Worm (Caenorhabditis elegans) whole organism, L4 larva: Measurements from ENCODE around the gene inx-11.

ENCODE experiments used
- F10B5.3 ChIP-seq: sonication (generic microtip); optimal IDR thresholded peaks from 2 replicates; lab custom pipeline; 2016; ENCODE audit warnings: mild to moderate bottlenecking, missing genetic modification characterization, missing compliant biosample characterization
- F26F4.8 ChIP-seq: fragments of 200-800 bp; sonication (Bioruptor generic); conservative IDR thresholded peaks from 2 replicates; pipeline ENCODE4 v1.3.6; 2022; ENCODE audit warnings: missing genetic modification characterization, missing compliant biosample characterization
- T20F7.1 ChIP-seq: fragments of 200-800 bp; sonication (Bioruptor generic); optimal IDR thresholded peaks from 2 replicates; lab custom pipeline; 2018; ENCODE audit warnings: mild to moderate bottlenecking, missing genetic modification characterization, missing compliant biosample characterization
- T26A8.4 ChIP-seq: fragments of 200-800 bp; sonication (Bioruptor generic); IDR thresholded peaks from 2 replicates; pipeline ENCODE4 v1.3.6; 2022; ENCODE audit warnings: missing genetic modification characterization, missing compliant biosample characterization
- Y5F2A.4 ChIP-seq: fragments of 200-800 bp; sonication (Bioruptor generic); optimal IDR thresholded peaks from 2 replicates; lab custom pipeline; 2018; ENCODE audit warnings: mild to moderate bottlenecking, missing genetic modification characterization, missing compliant biosample characterization
- ZK337.2 ChIP-seq: fragments of 200-800 bp; sonication (Bioruptor generic); IDR thresholded peaks from 2 replicates; pipeline ENCODE4 v1.3.6; 2022; ENCODE audit warnings: missing genetic modification reagents, missing genetic modification characterization, missing compliant biosample characterization
- aha-1 ChIP-seq: fragments of 150-350 bp; peaks from one replicate; lab custom pipeline; 2014; ENCODE audit warnings: missing biosample characterization, missing genetic modification characterization
- ama-1 ChIP-seq: fragments of 150-350 bp; optimal IDR thresholded peaks from 2 replicates; lab custom pipeline; 2014; ENCODE audit warnings: inconsistent platforms, mixed read lengths
- ceh-20 ChIP-seq: fragments of 200-800 bp; sonication (Bioruptor generic); IDR thresholded peaks from 2 replicates; pipeline ENCODE4 v1.3.6; 2022; ENCODE audit warnings: missing genetic modification reagents, missing genetic modification characterization, missing compliant biosample characterization
- ceh-28 ChIP-seq: fragments of 150-350 bp; optimal IDR thresholded peaks from 2 replicates; lab custom pipeline; 2014; ENCODE audit warnings: missing biosample characterization, missing genetic modification reagents, missing genetic modification characterization
- ceh-62 ChIP-seq: sonication (generic microtip); optimal IDR thresholded peaks from 2 replicates; lab custom pipeline; 2017; ENCODE audit warnings: missing biosample characterization, missing genetic modification characterization
- daf-16 ChIP-seq, 3 experiments: sonication (generic microtip); optimal IDR thresholded peaks; 2 replicates each; lab custom pipeline; 2016 to 2017; ENCODE audit warnings: missing genetic modification characterization in 3 of 3, missing genetic modification reagents in 3 of 3, mild to moderate bottlenecking in 2 of 3, missing compliant biosample characterization in 2 of 3, missing biosample characterization in 1 of 3, moderate library complexity in 1 of 3
- dmd-6 ChIP-seq: fragments of 200-800 bp; sonication (Bioruptor generic); IDR thresholded peaks from 2 replicates; pipeline ENCODE4 v1.3.6; 2022; ENCODE audit warnings: missing genetic modification reagents, missing genetic modification characterization, missing compliant biosample characterization
- dve-1 ChIP-seq: sonication (generic microtip); optimal IDR thresholded peaks from 2 replicates; lab custom pipeline; 2017; ENCODE audit warnings: antibody characterized with exemption, mild to moderate bottlenecking, missing genetic modification characterization, missing compliant biosample characterization; ENCODE audit not compliant: insufficient read depth
- egl-27 ChIP-seq: sonication (generic microtip); optimal IDR thresholded peaks from 3 replicates; lab custom pipeline; 2017; ENCODE audit warnings: missing biosample characterization, missing genetic modification reagents, missing genetic modification characterization
- hlh-11 ChIP-seq: fragments of 200-800 bp; sonication (Bioruptor generic); optimal IDR thresholded peaks from 2 replicates; lab custom pipeline; 2018; ENCODE audit warnings: mild to moderate bottlenecking, missing genetic modification characterization, missing compliant biosample characterization
- hlh-30 ChIP-seq: sonication (generic microtip); optimal IDR thresholded peaks from 2 replicates; lab custom pipeline; 2017; ENCODE audit warnings: antibody characterized with exemption, mild to moderate bottlenecking, missing genetic modification characterization, missing compliant biosample characterization; ENCODE audit not compliant: insufficient read depth
- lin-15B ChIP-seq: fragments of 150-350 bp; sonication (generic microtip); optimal IDR thresholded peaks from 3 replicates; lab custom pipeline; 2014; ENCODE audit warnings: missing biosample characterization, missing genetic modification characterization
- lsy-2 ChIP-seq, 2 experiments: fragments of 150-350 bp in 1 of 2; sonication (generic microtip) in 1 of 2; optimal IDR thresholded peaks; 2 replicates each; lab custom pipeline; 2014 to 2017; ENCODE audit warnings: missing biosample characterization in 2 of 2, missing genetic modification characterization in 2 of 2
- madf-5 ChIP-seq, 2 experiments: fragments of 200-800 bp; sonication (Bioruptor generic); IDR thresholded peaks; 2 replicates each; pipeline ENCODE4 v1.3.6; 2022; ENCODE audit warnings: missing compliant biosample characterization in 2 of 2, missing genetic modification characterization in 2 of 2
- mdt-29 ChIP-seq: fragments of 200-800 bp; sonication (Bioruptor generic); IDR thresholded peaks from 2 replicates; pipeline ENCODE4 v1.3.6; 2022; ENCODE audit warnings: missing genetic modification reagents, missing genetic modification characterization, missing compliant biosample characterization
- mep-1 ChIP-seq: fragments of 150-350 bp; sonication (generic microtip); optimal IDR thresholded peaks from 3 replicates; lab custom pipeline; 2014; ENCODE audit warnings: missing biosample characterization, missing genetic modification characterization
- mxl-2 ChIP-seq: fragments of 200-800 bp; sonication (Bioruptor generic); conservative IDR thresholded peaks from 2 replicates; pipeline ENCODE4 v1.3.6; 2022; ENCODE audit warnings: missing genetic modification reagents, missing genetic modification characterization, missing compliant biosample characterization
- mxl-3 ChIP-seq: fragments of 200-800 bp; sonication (Bioruptor generic); optimal IDR thresholded peaks from 2 replicates; lab custom pipeline; 2018; ENCODE audit warnings: mild to moderate bottlenecking, missing genetic modification characterization, missing compliant biosample characterization
- nhr-102 ChIP-seq: sonication (generic microtip); optimal IDR thresholded peaks from 2 replicates; lab custom pipeline; 2016; ENCODE audit warnings: mild to moderate bottlenecking, missing genetic modification characterization, moderate library complexity, missing compliant biosample characterization
- nhr-11 ChIP-seq: fragments of 150-350 bp; optimal IDR thresholded peaks from 2 replicates; lab custom pipeline; 2014; ENCODE audit warnings: missing biosample characterization, missing genetic modification characterization
- nhr-237 ChIP-seq: sonication (generic microtip); optimal IDR thresholded peaks from 2 replicates; lab custom pipeline; 2017; ENCODE audit warnings: missing biosample characterization, missing genetic modification characterization
- nhr-28 ChIP-seq: fragments of 150-350 bp; optimal IDR thresholded peaks from 2 replicates; lab custom pipeline; 2014; ENCODE audit warnings: missing biosample characterization, missing genetic modification characterization
- nhr-48 ChIP-seq: sonication (generic microtip); optimal IDR thresholded peaks from 2 replicates; lab custom pipeline; 2016; ENCODE audit warnings: mild to moderate bottlenecking, missing genetic modification characterization, missing compliant biosample characterization
- nhr-77 ChIP-seq: fragments of 150-350 bp; optimal IDR thresholded peaks from 2 replicates; lab custom pipeline; 2014; ENCODE audit warnings: missing biosample characterization, missing genetic modification characterization
- pha-4 ChIP-seq, 2 experiments: fragments of 150-350 bp in 1 of 2; fragments of 200-800 bp in 1 of 2; sonication (Bioruptor generic) in 1 of 2; IDR thresholded peaks in 1 of 2; optimal IDR thresholded peaks in 1 of 2; 2 replicates each; pipeline versions ENCODE4 v1.3.6 to Lab custom; 2014 to 2022; ENCODE audit warnings: missing genetic modification characterization in 2 of 2, missing genetic modification reagents in 2 of 2, missing biosample characterization in 1 of 2, missing compliant biosample characterization in 1 of 2
- php-3 ChIP-seq: fragments of 200-800 bp; sonication (Bioruptor generic); IDR thresholded peaks from 2 replicates; pipeline ENCODE4 v1.3.6; 2022; ENCODE audit warnings: missing genetic modification reagents, missing genetic modification characterization, missing compliant biosample characterization
- pqm-1 ChIP-seq: sonication (generic microtip); optimal IDR thresholded peaks from 2 replicates; lab custom pipeline; 2017; ENCODE audit warnings: missing biosample characterization, missing genetic modification characterization
- set-16 ChIP-seq: fragments of 200-800 bp; sonication (Bioruptor generic); IDR thresholded peaks from 2 replicates; pipeline ENCODE4 v1.3.6; 2022; ENCODE audit warnings: missing genetic modification reagents, missing genetic modification characterization, missing compliant biosample characterization
- snpc-1.2 ChIP-seq: fragments of 200-800 bp; sonication (Bioruptor generic); IDR thresholded peaks from 2 replicates; pipeline ENCODE4 v1.3.6; 2022; ENCODE audit warnings: missing genetic modification reagents, missing genetic modification characterization, missing compliant biosample characterization
- snpc-4 ChIP-seq: fragments of 150-350 bp; optimal IDR thresholded peaks from 2 replicates; lab custom pipeline; 2014; ENCODE audit warnings: missing biosample characterization, missing genetic modification characterization
- spr-3 ChIP-seq: fragments of 200-800 bp; sonication (Bioruptor generic); optimal IDR thresholded peaks from 2 replicates; lab custom pipeline; 2018; ENCODE audit warnings: mild to moderate bottlenecking, missing genetic modification characterization, missing compliant biosample characterization
- vab-7 ChIP-seq: fragments of 200-800 bp; sonication (Bioruptor generic); IDR thresholded peaks from 2 replicates; pipeline ENCODE4 v1.3.6; 2022; ENCODE audit warnings: missing genetic modification reagents, missing genetic modification characterization, missing compliant biosample characterization
- zfp-3 ChIP-seq: fragments of 200-800 bp; sonication (Bioruptor generic); conservative IDR thresholded peaks from 2 replicates; pipeline ENCODE4 v1.3.6; 2022; ENCODE audit warnings: missing genetic modification reagents, missing genetic modification characterization, missing compliant biosample characterization
- zip-11 ChIP-seq: fragments of 200-800 bp; sonication (Bioruptor generic); IDR thresholded peaks from 2 replicates; pipeline ENCODE4 v1.3.6; 2022; ENCODE audit warnings: missing genetic modification characterization, missing compliant biosample characterization
- ztf-11 ChIP-seq: fragments of 150-350 bp; optimal IDR thresholded peaks from 2 replicates; lab custom pipeline; 2014; ENCODE audit warnings: missing biosample characterization, missing genetic modification characterization

Gene inx-11

DNA sequence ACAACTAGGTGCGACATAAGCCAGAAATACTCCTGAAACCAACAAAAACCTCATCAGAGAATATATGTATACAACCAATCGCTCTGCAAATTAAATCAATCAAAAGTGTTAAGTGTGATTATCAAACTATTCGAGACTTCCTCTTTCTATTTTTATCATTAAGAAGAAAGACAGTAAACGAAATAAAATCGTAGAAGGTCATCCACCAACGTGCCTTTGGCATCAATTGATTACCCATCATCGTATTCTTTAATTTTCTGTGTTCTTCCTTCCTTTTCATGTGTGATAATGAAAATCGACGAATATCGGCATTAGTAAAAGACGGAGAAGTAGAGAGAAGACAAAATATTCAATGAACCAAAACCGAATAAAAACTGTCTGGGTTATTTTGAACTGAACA lies 24.9 kb downstream of the inx-11 start:
- no peak for TF ChIP-seq zip-11
- no peak for TF ChIP-seq mdt-29 (GFP tag; lab: Robert Waterston, UW)
- no peak for TF ChIP-seq ztf-11 (tag; lab: Kevin White, UChicago)
- no peak for TF ChIP-seq lin-15B
- TF ChIP-seq aha-1 (tag; lab: Kevin White, UChicago) = peak; percentile 78
- no peak for TF ChIP-seq pqm-1 (tag; lab: Kevin White, UChicago)
- no peak for TF ChIP-seq php-3 (GFP tag; lab: Robert Waterston, UW)
- no peak for TF ChIP-seq ceh-20
- TF ChIP-seq ceh-28 (tag; lab: Kevin White, UChicago) = no peak
- TF ChIP-seq pha-4 (GFP tag; IDR thresholded peaks at IDR 0.05; lab: Robert Waterston, UW) = no peak
- no peak for TF ChIP-seq pha-4 (tag; optimal IDR thresholded peaks at IDR 0.05; lab: Kevin White, UChicago)
- TF ChIP-seq egl-27 (tag; lab: Kevin White, UChicago) = no peak
- TF ChIP-seq dmd-6 = no peak
- peak; percentile 45 for TF ChIP-seq nhr-28 (tag; lab: Kevin White, UChicago)
- peak; percentile 51 for TF ChIP-seq mxl-3 (GFP tag; lab: Kevin White, UChicago)

DNA sequence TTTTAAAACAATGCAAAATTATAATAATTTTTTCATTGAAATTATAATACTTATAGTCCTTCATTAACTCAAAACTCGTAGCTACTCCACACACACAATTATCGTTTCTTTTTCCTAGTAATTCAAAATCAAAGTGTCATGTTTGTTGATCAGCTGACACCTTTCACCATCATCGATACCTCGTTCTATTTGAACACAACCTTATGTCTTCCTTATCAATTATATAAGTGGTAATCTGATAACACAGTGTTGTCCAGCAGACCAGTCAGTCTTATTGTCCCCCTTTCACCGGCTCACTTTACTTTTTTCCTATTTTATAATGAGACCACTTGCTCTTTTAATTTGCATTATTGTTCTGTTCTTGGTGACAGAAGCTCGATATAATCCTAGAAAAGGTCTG lies 25.7 kb downstream of the inx-11 start, which contains the start of the genes T28H10.2 and lgmn-1:
Gene T28H10.2, minus strand, starts transcription at position 177 of the 400 bp plus-strand sequence.
Gene lgmn-1, plus strand, starts transcription at position 284 of the 400 bp plus-strand sequence.
- no peak for TF ChIP-seq snpc-4 (tag; lab: Kevin White, UChicago)
- no peak for TF ChIP-seq lin-15B
- TF ChIP-seq F10B5.3 (tag; lab: Kevin White, UChicago) = no peak
- TF ChIP-seq nhr-237 (tag; lab: Kevin White, UChicago) = no peak
- TF ChIP-seq php-3 (GFP tag; lab: Robert Waterston, UW) = 0 out of 2 replicates have a peak, but pooled peaks have one; percentile 28
- TF ChIP-seq madf-5 (GFP tag; IDR thresholded peaks at IDR 0.05; lab: Robert Waterston, UW) = no peak
- peak; percentile 50 for TF ChIP-seq T20F7.1 (GFP tag; lab: Kevin White, UChicago)
- TF ChIP-seq mep-1 (tag; lab: Kevin White, UChicago) = peak; percentile 21
- TF ChIP-seq T26A8.4 (GFP tag; lab: Robert Waterston, UW) = no peak
- peak; percentile 17 for TF ChIP-seq nhr-48
- peak; percentile 78 for TF ChIP-seq dmd-6
- no peak for TF ChIP-seq Y5F2A.4
- TF ChIP-seq daf-16 (GFP tag; optimal IDR thresholded peaks at IDR 0.05; lab: Kevin White, UChicago) = peak in 1 of 2 experiments; percentile 31
- peak; percentile 91 for TF ChIP-seq daf-16 (tag; optimal IDR thresholded peaks at IDR 0.05; lab: Kevin White, UChicago)
- TF ChIP-seq nhr-28 (tag; lab: Kevin White, UChicago) = peak; percentile 91
- TF ChIP-seq nhr-77 (tag; lab: Kevin White, UChicago) = peak; percentile 69
- peak; percentile 94 for TF ChIP-seq pqm-1 (tag; lab: Kevin White, UChicago)
- no peak for TF ChIP-seq nhr-11 (tag; lab: Kevin White, UChicago)
- no peak for TF ChIP-seq ama-1 (lab: Kevin White, UChicago)
- peak in 1 of 2 experiments; percentile 20 for TF ChIP-seq lsy-2 (tag; optimal IDR thresholded peaks at IDR 0.05; lab: Kevin White, UChicago)
- TF ChIP-seq set-16 = no peak
- TF ChIP-seq dve-1 (tag; lab: Kevin White, UChicago) = peak; percentile 77
- TF ChIP-seq hlh-30 (tag; lab: Kevin White, UChicago) = peak; percentile 84
- peak; percentile 84 for TF ChIP-seq hlh-11
- no peak for TF ChIP-seq egl-27 (tag; lab: Kevin White, UChicago)
- no peak for TF ChIP-seq snpc-1.2 (GFP tag; lab: Robert Waterston, UW)
- no peak for TF ChIP-seq mxl-2 (GFP tag; lab: Robert Waterston, UW)
- TF ChIP-seq nhr-102 (tag; lab: Kevin White, UChicago) = peak; percentile 11
- no peak for TF ChIP-seq spr-3 (GFP tag; lab: Kevin White, UChicago)
- no peak for TF ChIP-seq F26F4.8 (GFP tag; lab: Robert Waterston, UW)
- TF ChIP-seq ztf-11 (tag; lab: Kevin White, UChicago) = no peak
- no peak for TF ChIP-seq ZK337.2
- TF ChIP-seq vab-7 (GFP tag; lab: Robert Waterston, UW) = no peak
- TF ChIP-seq zfp-3 (GFP tag; lab: Robert Waterston, UW) = no peak
- TF ChIP-seq ceh-62 (tag; lab: Kevin White, UChicago) = no peak
